Worm (Caenorhabditis elegans): ENCODE results near the gene ent-4.

The ent-4 gene

DNA sequence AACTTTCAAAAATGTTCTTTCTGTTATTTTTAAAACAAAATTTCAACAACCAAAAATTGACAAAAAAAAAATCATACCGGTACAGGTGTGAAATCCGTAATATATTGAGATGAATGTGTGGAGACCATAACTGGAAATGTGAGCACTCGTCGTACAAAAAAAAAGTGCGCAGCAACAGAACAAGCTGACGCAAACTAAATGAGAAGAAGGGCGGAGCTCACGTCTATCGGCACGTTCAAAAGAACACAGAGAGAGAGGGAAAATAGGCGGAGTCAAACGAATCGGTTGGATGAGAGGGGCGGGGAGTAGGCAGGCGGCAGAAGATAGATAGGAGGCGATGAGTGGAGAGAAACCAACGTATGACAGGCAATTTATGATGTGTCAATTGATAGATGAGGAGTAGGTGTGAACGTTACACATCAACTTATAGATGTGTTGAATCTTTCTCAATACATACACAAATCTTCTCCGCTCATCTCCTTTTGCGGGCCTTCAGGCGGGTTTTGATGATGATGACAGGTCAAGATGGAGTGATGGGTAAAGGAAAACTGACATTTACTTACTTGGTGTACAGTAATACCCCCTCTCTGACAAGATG is 22.8 kb upstream of the ent-4 start, which contains the start of gene tlp-1 (continued):
- TF ChIP-seq spr-3 (GFP tag; optimal IDR thresholded peaks at IDR 0.05) (no peak), ceh-20 (GFP tag; IDR thresholded peaks at IDR 0.05) (peak; percentile 78), mdl-1 (tag; optimal IDR thresholded peaks at IDR 0.05) (peak in 1 of 2 experiments; percentile 43), Y48G9A.11 (GFP tag; IDR thresholded peaks at IDR 0.05) (no peak), skn-1 (tag; optimal IDR thresholded peaks at IDR 0.05) (no peak), arid-1 (GFP tag; conservative IDR thresholded peaks at IDR 0.05) (no peak), saeg-2 (GFP tag; IDR thresholded peaks at IDR 0.05) (no peak), Y5F2A.4 (GFP tag; optimal IDR thresholded peaks at IDR 0.05) (no peak), dmd-6 (GFP tag; IDR thresholded peaks at IDR 0.05) (peak; percentile 26; the same call in 1 of the 2 replicates), ceh-44 (GFP tag; IDR thresholded peaks at IDR 0.05) (no peak), snpc-4 (tag; optimal IDR thresholded peaks at IDR 0.05) (no peak), nhr-11 (tag; optimal IDR thresholded peaks at IDR 0.05) (no peak), ceh-62 (tag; optimal IDR thresholded peaks at IDR 0.05) (no peak), zip-2 (tag; optimal IDR thresholded peaks at IDR 0.05) (no peak), tra-1 (GFP tag; IDR thresholded peaks at IDR 0.05) (0 out of 2 replicates have a peak, but pooled peaks have one; percentile 49), ama-1 (optimal IDR thresholded peaks at IDR 0.05) (peak; percentile 76), ztf-7 (tag; optimal IDR thresholded peaks at IDR 0.05) (no peak), lin-15B (tag; optimal IDR thresholded peaks at IDR 0.05) (no peak), T26A8.4 (GFP tag; IDR thresholded peaks at IDR 0.05) (no peak), lin-29 (GFP tag; IDR thresholded peaks at IDR 0.05) (no peak), nhr-28 (tag; optimal IDR thresholded peaks at IDR 0.05) (peak; percentile 44)

DNA sequence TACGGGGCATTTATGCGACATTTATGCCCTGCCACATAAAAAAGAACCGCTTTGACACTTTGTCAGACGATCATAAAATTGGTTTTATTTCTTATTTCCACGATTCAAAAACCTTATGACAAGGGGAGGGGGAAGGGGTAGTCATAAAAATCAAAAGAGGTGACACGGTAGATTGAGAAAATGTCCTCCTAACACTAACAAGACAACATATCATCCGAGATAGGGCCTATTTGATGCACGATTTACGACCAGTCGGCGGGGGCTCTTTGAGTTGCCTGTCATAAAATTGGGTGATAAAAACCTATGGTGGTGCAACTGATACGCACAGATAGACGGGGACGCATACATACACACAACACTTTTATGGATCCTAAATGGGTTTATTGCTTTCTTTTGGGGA is 18.8 kb upstream of the ent-4 start:
- TF ChIP-seq daf-16 (GFP tag; optimal IDR thresholded peaks at IDR 0.05) = no peak
- TF ChIP-seq daf-16 (tag; optimal IDR thresholded peaks at IDR 0.05) = peak; percentile 76
- no peak for TF ChIP-seq sdz-12 (GFP tag; optimal IDR thresholded peaks at IDR 0.05)
- peak; percentile 68; the same call in 1 of the 2 replicates for TF ChIP-seq snpc-1.2 (GFP tag; IDR thresholded peaks at IDR 0.05)
- peak; percentile 24 for TF ChIP-seq mxl-3 (GFP tag; optimal IDR thresholded peaks at IDR 0.05)
- TF ChIP-seq tra-1 (GFP tag; IDR thresholded peaks at IDR 0.05) = peak; percentile 97
- peak; percentile 76 for TF ChIP-seq nhr-102 (tag; optimal IDR thresholded peaks at IDR 0.05)
- peak; percentile 58 for TF ChIP-seq nhr-48 (tag; optimal IDR thresholded peaks at IDR 0.05)
- no peak for TF ChIP-seq F37D6.2 (tag; optimal IDR thresholded peaks at IDR 0.05)
- 0 out of 2 replicates have a peak, but pooled peaks have one; percentile 23 for TF ChIP-seq zfp-3 (GFP tag; conservative IDR thresholded peaks at IDR 0.05)
- TF ChIP-seq ceh-20 (GFP tag; IDR thresholded peaks at IDR 0.05) = peak; percentile 96
- no peak for TF ChIP-seq mep-1 (tag; optimal IDR thresholded peaks at IDR 0.05)
- TF ChIP-seq dve-1 (tag; optimal IDR thresholded peaks at IDR 0.05; ENCODE audit: insufficient read depth) = peak; percentile 81
- TF ChIP-seq zip-2 (tag; optimal IDR thresholded peaks at IDR 0.05) = no peak
- no peak for TF ChIP-seq ces-1 (GFP tag; optimal IDR thresholded peaks at IDR 0.05)
- TF ChIP-seq lin-1 (GFP tag; IDR thresholded peaks at IDR 0.05) = no peak
- peak in 1 of 2 experiments; percentile 74 for TF ChIP-seq unc-62 (GFP tag; optimal IDR thresholded peaks at IDR 0.05 in 1 of 2)
- no peak for TF ChIP-seq unc-62 (tag; optimal IDR thresholded peaks at IDR 0.05)
- no peak for TF ChIP-seq pha-4 (GFP tag; IDR thresholded peaks at IDR 0.05)
- no peak for TF ChIP-seq pha-4 (tag; optimal IDR thresholded peaks at IDR 0.05)
- peak; percentile 63 for TF ChIP-seq nhr-28 (tag; optimal IDR thresholded peaks at IDR 0.05)
- no peak for TF ChIP-seq mdt-29 (GFP tag; IDR thresholded peaks at IDR 0.05)
- no peak for TF ChIP-seq F26F4.8 (GFP tag; conservative IDR thresholded peaks at IDR 0.05)
- TF ChIP-seq php-3 (GFP tag; IDR thresholded peaks at IDR 0.05) = peak; percentile 100
- peak; percentile 71 for TF ChIP-seq pqm-1 (tag; optimal IDR thresholded peaks at IDR 0.05)
- TF ChIP-seq dmd-6 (GFP tag; IDR thresholded peaks at IDR 0.05) = peak; percentile 78; the same call in 1 of the 2 replicates
- TF ChIP-seq ama-1 (optimal IDR thresholded peaks at IDR 0.05) = no peak
- peak; percentile 82 for TF ChIP-seq hlh-11 (tag; optimal IDR thresholded peaks at IDR 0.05)

Data from whole organism, L4 larva.